Worm (Caenorhabditis elegans): ENCODE results near the gene F58F6.5.

DNA sequence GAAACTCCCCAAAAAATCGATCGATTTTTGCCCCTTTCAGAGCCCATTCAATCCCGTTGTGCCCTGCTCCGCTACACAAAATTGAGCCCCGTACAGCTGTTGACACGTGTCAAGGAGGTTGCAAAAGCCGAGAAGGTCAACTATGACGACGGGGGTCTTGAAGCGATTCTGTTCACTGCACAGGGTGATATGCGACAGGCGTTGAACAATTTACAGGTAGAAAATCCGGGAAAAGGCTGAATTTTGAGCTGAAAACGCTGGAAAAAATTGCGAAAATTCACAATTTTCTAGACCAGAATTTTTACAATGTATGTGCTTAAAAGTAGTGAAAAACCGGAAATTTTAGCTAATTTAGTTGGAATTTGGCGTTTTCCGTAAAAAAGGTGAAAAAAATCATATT, 5.9 kb downstream of the F58F6.5 start:
- TF ChIP-seq ceh-44 (GFP tag; IDR thresholded peaks at IDR 0.05) (no peak), nhr-237 (tag; optimal IDR thresholded peaks at IDR 0.05) (no peak), nhr-76 (tag; optimal IDR thresholded peaks at IDR 0.05) (no peak), jun-1 (tag; optimal IDR thresholded peaks at IDR 0.05) (no peak), lin-13 (GFP tag; optimal IDR thresholded peaks at IDR 0.05) (no peak)

All from whole organism, L4 larva.